Worm (Caenorhabditis elegans): Measurements from ENCODE around the gene M163.5.

Gene M163.5

ce11 chrX:14453735-14454134 lies 20.1 kb upstream of the M163.5 start, which contains the start of gene F23D12.7:
F23D12.7 (minus strand) TSS chrX:14453835.
- TF ChIP-seq ZK546.5 (tag; optimal IDR thresholded peaks at IDR 0.05) = no peak
- TF ChIP-seq ceh-16 (tag; optimal IDR thresholded peaks at IDR 0.05) = no peak
- no peak for TF ChIP-seq mab-5 (tag; optimal IDR thresholded peaks at IDR 0.05)
- TF ChIP-seq aly-2 (tag; optimal IDR thresholded peaks at IDR 0.05) = no peak
- no peak for TF ChIP-seq lin-11 (tag; optimal IDR thresholded peaks at IDR 0.05)
- no peak for TF ChIP-seq nhr-6 (tag; optimal IDR thresholded peaks at IDR 0.05)
- TF ChIP-seq sma-9 (GFP tag; optimal IDR thresholded peaks at IDR 0.05) = no peak
- no peak for TF ChIP-seq sma-9 (tag; optimal IDR thresholded peaks at IDR 0.05)
- TF ChIP-seq Y55F3AM.14 (GFP tag; optimal IDR thresholded peaks at IDR 0.05) = no peak

ce11 chrX:14455419-14455818 lies 18.4 kb upstream of the M163.5 start, which contains the start of gene Y66C5A.1:
Y66C5A.1 (minus strand) TSS chrX:14455519.
- TF ChIP-seq dmd-4 (tag; optimal IDR thresholded peaks at IDR 0.05) = no peak
- no peak for TF ChIP-seq snpc-4 (tag; optimal IDR thresholded peaks at IDR 0.05)
- TF ChIP-seq nhr-12 (tag; optimal IDR thresholded peaks at IDR 0.05) = no peak
- TF ChIP-seq nhr-6 (tag; optimal IDR thresholded peaks at IDR 0.05) = no peak
- no peak for TF ChIP-seq nhr-10 (tag; optimal IDR thresholded peaks at IDR 0.05)
- TF ChIP-seq elt-3 (tag; optimal IDR thresholded peaks at IDR 0.05) = no peak
- no peak for TF ChIP-seq sem-4 (tag; optimal IDR thresholded peaks at IDR 0.05)
- no peak for TF ChIP-seq Y55F3AM.14 (GFP tag; optimal IDR thresholded peaks at IDR 0.05)
- no peak for TF ChIP-seq nhr-237 (tag; optimal IDR thresholded peaks at IDR 0.05)
- TF ChIP-seq lsy-2 (tag; optimal IDR thresholded peaks at IDR 0.05) = no peak
- TF ChIP-seq mab-5 (tag; optimal IDR thresholded peaks at IDR 0.05) = no peak
- no peak for TF ChIP-seq aly-2 (tag; optimal IDR thresholded peaks at IDR 0.05)
- TF ChIP-seq fos-1 (tag; optimal IDR thresholded peaks at IDR 0.05) = no peak
- TF ChIP-seq R02D3.7 (tag; optimal IDR thresholded peaks at IDR 0.05) = no peak
- no peak for TF ChIP-seq ztf-11 (tag; optimal IDR thresholded peaks at IDR 0.05)
- no peak for TF ChIP-seq sma-3 (GFP tag; optimal IDR thresholded peaks at IDR 0.05)
- TF ChIP-seq ceh-82 (tag; optimal IDR thresholded peaks at IDR 0.05) = no peak
- TF ChIP-seq elt-1 (tag; optimal IDR thresholded peaks at IDR 0.05) = no peak
- no peak for TF ChIP-seq nhr-21 (tag; optimal IDR thresholded peaks at IDR 0.05)

DNA sequence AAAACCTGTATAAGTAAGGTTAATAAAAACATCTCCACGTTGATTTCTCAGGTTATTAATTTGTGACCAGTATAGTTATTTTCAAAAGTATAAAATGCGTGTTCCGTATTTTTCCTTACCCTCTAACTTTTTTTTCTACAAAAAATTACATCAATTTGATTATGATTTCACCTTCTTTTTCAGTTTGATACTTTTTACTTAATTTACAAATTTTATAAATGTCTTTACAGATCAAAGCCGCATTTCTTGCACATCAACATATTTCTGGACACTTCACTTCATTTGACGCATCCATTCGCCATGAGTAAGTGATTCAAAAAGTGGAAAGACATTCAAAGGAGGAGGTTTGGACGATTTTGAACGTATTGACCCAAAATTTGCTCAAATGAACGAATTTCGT lies 13.4 kb upstream of the M163.5 start, which contains the start of gene Y66C5A.2:
Y66C5A.2 (plus strand) TSS at position 301 of the 400 bp plus-strand sequence.
- no peak for TF ChIP-seq blmp-1 (tag; optimal IDR thresholded peaks at IDR 0.05; ENCODE audit: insufficient read depth)
- no peak for TF ChIP-seq aly-2 (tag; optimal IDR thresholded peaks at IDR 0.05)
- TF ChIP-seq elt-3 (tag; optimal IDR thresholded peaks at IDR 0.05) = no peak
- TF ChIP-seq R02D3.7 (tag; optimal IDR thresholded peaks at IDR 0.05) = no peak
- TF ChIP-seq nhr-129 (tag; optimal IDR thresholded peaks at IDR 0.05) = no peak
- no peak for TF ChIP-seq lin-13 (GFP tag; optimal IDR thresholded peaks at IDR 0.05)
- TF ChIP-seq mbf-1 (tag; optimal IDR thresholded peaks at IDR 0.05) = no peak
- no peak for TF ChIP-seq lin-11 (tag; optimal IDR thresholded peaks at IDR 0.05)
- TF ChIP-seq elt-1 (tag; optimal IDR thresholded peaks at IDR 0.05) = no peak
- no peak for TF ChIP-seq ztf-4 (tag; optimal IDR thresholded peaks at IDR 0.05)
- TF ChIP-seq ceh-16 (tag; optimal IDR thresholded peaks at IDR 0.05) = no peak
- TF ChIP-seq ZK546.5 (tag; optimal IDR thresholded peaks at IDR 0.05) = no peak
- no peak for TF ChIP-seq ztf-11 (tag; optimal IDR thresholded peaks at IDR 0.05)
- no peak for TF ChIP-seq crh-2 (tag; optimal IDR thresholded peaks at IDR 0.05)
- no peak for TF ChIP-seq sma-3 (GFP tag; optimal IDR thresholded peaks at IDR 0.05)
- TF ChIP-seq lsy-2 (tag; optimal IDR thresholded peaks at IDR 0.05) = no peak
- TF ChIP-seq ceh-82 (tag; optimal IDR thresholded peaks at IDR 0.05) = no peak
- TF ChIP-seq alr-1 (tag; optimal IDR thresholded peaks at IDR 0.05) = no peak
- no peak for TF ChIP-seq sem-4 (tag; optimal IDR thresholded peaks at IDR 0.05)

DNA sequence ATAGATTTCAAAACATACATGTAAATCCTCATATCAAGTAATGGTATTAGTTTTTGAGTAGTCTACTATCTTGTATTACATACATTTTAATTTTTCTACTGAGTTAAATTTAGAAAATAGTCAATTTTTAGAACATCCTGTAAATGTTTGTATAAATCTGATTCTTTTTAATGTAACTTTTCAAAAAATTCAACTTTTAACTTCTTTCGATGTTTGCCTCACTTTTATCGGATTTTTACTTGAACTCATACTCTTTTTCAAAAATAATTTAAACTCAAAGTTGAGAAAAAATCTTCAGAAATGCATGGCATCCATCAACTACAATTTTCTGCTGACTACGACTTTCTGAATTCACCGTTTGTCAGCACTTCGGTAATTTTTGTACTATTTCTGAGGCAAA lies 9.3 kb upstream of the M163.5 start, which contains the start of gene M163.7:
M163.7 (plus strand) TSS at position 301 of the 400 bp plus-strand sequence.
- TF ChIP-seq blmp-1 (tag; optimal IDR thresholded peaks at IDR 0.05; ENCODE audit: insufficient read depth) (no peak), zag-1 (tag; optimal IDR thresholded peaks at IDR 0.05) (no peak), nhr-237 (tag; optimal IDR thresholded peaks at IDR 0.05) (no peak), gmeb-1 (tag; optimal IDR thresholded peaks at IDR 0.05) (no peak), nhr-129 (tag; optimal IDR thresholded peaks at IDR 0.05) (no peak), lin-11 (tag; optimal IDR thresholded peaks at IDR 0.05) (no peak), ztf-4 (tag; optimal IDR thresholded peaks at IDR 0.05) (no peak), Y55F3AM.14 (GFP tag; optimal IDR thresholded peaks at IDR 0.05) (no peak), nhr-77 (tag; optimal IDR thresholded peaks at IDR 0.05) (no peak), unc-55 (GFP tag; optimal IDR thresholded peaks at IDR 0.05) (no peak), lsy-2 (tag; optimal IDR thresholded peaks at IDR 0.05) (no peak), mbf-1 (tag; optimal IDR thresholded peaks at IDR 0.05) (no peak), ama-1 (optimal IDR thresholded peaks at IDR 0.05) (no peak), nhr-23 (tag; optimal IDR thresholded peaks at IDR 0.05) (no peak), ZK546.5 (tag; optimal IDR thresholded peaks at IDR 0.05) (no peak), sma-3 (GFP tag; optimal IDR thresholded peaks at IDR 0.05) (no peak), nhr-21 (tag; optimal IDR thresholded peaks at IDR 0.05) (no peak), mab-5 (tag; optimal IDR thresholded peaks at IDR 0.05) (no peak), sma-9 (GFP tag; optimal IDR thresholded peaks at IDR 0.05) (no peak), sma-9 (tag; optimal IDR thresholded peaks at IDR 0.05) (no peak), unc-62 (GFP tag; optimal IDR thresholded peaks at IDR 0.05) (no peak)

Data from whole organism, L2 larva.